Fruit fly (Drosophila melanogaster): ENCODE measurements around the gene Mnr.

The Mnr gene

dm6 chrX:21323933-21324688 lies 43.1 kb upstream of the Mnr start, which contains the start of the genes Dd and CG1486 (continued):
- TF ChIP-seq HLH54F (GFP tag; optimal IDR thresholded peaks at IDR 0.05) (no peak), lmd (GFP tag; IDR thresholded peaks at IDR 0.05) (no peak), CG9932 (GFP tag; IDR thresholded peaks at IDR 0.05) (0 out of 2 replicates have a peak, but pooled peaks have one; percentile 31), CG17802 (tag; optimal IDR thresholded peaks at IDR 0.05) (no peak), CG6791 (GFP tag; IDR thresholded peaks at IDR 0.05; ENCODE audit: partially characterized antibody) (peak; percentile 91), CG11093 (GFP tag; IDR thresholded peaks at IDR 0.05) (no peak), crp (GFP tag; optimal IDR thresholded peaks at IDR 0.05) (peak in 1 of 2 experiments; percentile 14), ci (GFP tag; IDR thresholded peaks at IDR 0.05) (no peak; the same call in 2 of the 3 replicates), D (optimal IDR thresholded peaks at IDR 0.05) (peak; percentile 32), D (GFP tag; optimal IDR thresholded peaks at IDR 0.05) (no peak), Dref (GFP tag; IDR thresholded peaks at IDR 0.05) (peak; percentile 74), lbe (GFP tag; optimal IDR thresholded peaks at IDR 0.05) (no peak), fru (optimal IDR thresholded peaks at IDR 0.05) (no peak), HLHmδ (GFP tag; optimal IDR thresholded peaks at IDR 0.05) (peak; percentile 23), CG2889 (GFP tag; IDR thresholded peaks at IDR 0.05) (no peak), disco-r (GFP tag; optimal IDR thresholded peaks at IDR 0.05) (no peak), CG10979 (tag; optimal IDR thresholded peaks at IDR 0.05) (no peak), CG16863 (GFP tag; optimal IDR thresholded peaks at IDR 0.05) (peak; percentile 49), CG30403 (GFP tag; optimal IDR thresholded peaks at IDR 0.05) (peak; percentile 16), inv (GFP tag; IDR thresholded peaks at IDR 0.05; ENCODE audit: partially characterized antibody) (peak; percentile 89), tna (GFP tag; IDR thresholded peaks at IDR 0.05; ENCODE audit: partially characterized antibody) (peak; percentile 73), ERR (GFP tag; optimal IDR thresholded peaks at IDR 0.05) (no peak), B-H1 (GFP tag; IDR thresholded peaks at IDR 0.05) (no peak), otp (GFP tag; IDR thresholded peaks at IDR 0.05) (no peak), zfh2 (GFP tag; optimal IDR thresholded peaks at IDR 0.05) (no peak), CG7271 (tag; optimal IDR thresholded peaks at IDR 0.05) (no peak), NC2α (GFP tag; optimal IDR thresholded peaks at IDR 0.05) (no peak), Eip74EF (GFP tag; optimal IDR thresholded peaks at IDR 0.05) (no peak), CG11398 (GFP tag; optimal IDR thresholded peaks at IDR 0.05) (no peak), Atf-2 (GFP tag; optimal IDR thresholded peaks at IDR 0.05) (peak; percentile 3), CG7372 (GFP tag; IDR thresholded peaks at IDR 0.05) (no peak), CG16815 (GFP tag; optimal IDR thresholded peaks at IDR 0.05) (no peak), CG4854 (GFP tag; optimal IDR thresholded peaks at IDR 0.05) (no peak), CG42726 (GFP tag; IDR thresholded peaks at IDR 0.05; ENCODE audit: partially characterized antibody) (peak; percentile 85; the same call in 1 of the 2 replicates), hkb (optimal IDR thresholded peaks at IDR 0.05) (no peak), hkb (GFP tag; IDR thresholded peaks at IDR 0.05) (no peak), Six4 (GFP tag; optimal IDR thresholded peaks at IDR 0.05) (no peak), CG6272 (GFP tag; IDR thresholded peaks at IDR 0.05) (0 out of 2 replicates have a peak, but pooled peaks have one; percentile 29), CG14860 (GFP tag; IDR thresholded peaks at IDR 0.05; ENCODE audit: partially characterized antibody) (peak; percentile 87), Adf1 (GFP tag; IDR thresholded peaks at IDR 0.05) (no peak), CkIIα-i1 (GFP tag; IDR thresholded peaks at IDR 0.05) (no peak), PHDP (tag; optimal IDR thresholded peaks at IDR 0.05) (no peak), Camta (GFP tag; optimal IDR thresholded peaks at IDR 0.05) (no peak), cg (GFP tag; optimal IDR thresholded peaks at IDR 0.05) (peak; percentile 93), CG3407 (GFP tag; optimal IDR thresholded peaks at IDR 0.05) (no peak), CG30020 (tag; optimal IDR thresholded peaks at IDR 0.05) (peak; percentile 42), Pdp1 (GFP tag; optimal IDR thresholded peaks at IDR 0.05) (peak in 1 of 2 experiments; percentile 73), her (GFP tag; optimal IDR thresholded peaks at IDR 0.05) (no peak), gcm2 (GFP tag; optimal IDR thresholded peaks at IDR 0.05) (no peak), Hand (GFP tag; optimal IDR thresholded peaks at IDR 0.05) (no peak)

Data from whole organism, embryonic.